Worm (Caenorhabditis elegans) whole organism, L3 larva: ENCODE measurements around the gene R11E3.2.

Source experiments
- R02D3.7 ChIP-seq: fragments of 150-350 bp; optimal IDR thresholded peaks from 2 replicates; lab custom pipeline; 2014; ENCODE audit warnings: missing biosample characterization, missing genetic modification characterization
- ZK546.5 ChIP-seq: sonication (generic microtip); optimal IDR thresholded peaks from 2 replicates; lab custom pipeline; 2017; ENCODE audit warnings: missing biosample characterization, missing genetic modification characterization
- aly-2 ChIP-seq: fragments of 150-350 bp; optimal IDR thresholded peaks from 2 replicates; lab custom pipeline; 2014; ENCODE audit warnings: missing biosample characterization, missing genetic modification characterization
- ama-1 ChIP-seq: fragments of 150-350 bp; optimal IDR thresholded peaks from 2 replicates; lab custom pipeline; 2018
- ceh-16 ChIP-seq: sonication (generic microtip); optimal IDR thresholded peaks from 2 replicates; lab custom pipeline; 2017; ENCODE audit warnings: missing biosample characterization, missing genetic modification characterization
- ceh-28 ChIP-seq: fragments of 150-350 bp; optimal IDR thresholded peaks from 2 replicates; lab custom pipeline; 2014; ENCODE audit warnings: missing biosample characterization, missing genetic modification reagents, missing genetic modification characterization
- ceh-82 ChIP-seq: fragments of 150-350 bp; optimal IDR thresholded peaks from 2 replicates; lab custom pipeline; 2014; ENCODE audit warnings: missing biosample characterization, missing genetic modification characterization
- ceh-9 ChIP-seq: sonication (generic microtip); optimal IDR thresholded peaks from 2 replicates; lab custom pipeline; 2018; ENCODE audit warnings: missing biosample characterization, missing genetic modification characterization
- daf-12 ChIP-seq: fragments of 150-350 bp; optimal IDR thresholded peaks from 2 replicates; lab custom pipeline; 2014; ENCODE audit warnings: missing biosample characterization, missing genetic modification reagents, missing genetic modification characterization
- egl-27 ChIP-seq: sonication (generic microtip); optimal IDR thresholded peaks from 4 replicates; lab custom pipeline; 2017; ENCODE audit warnings: missing biosample characterization, missing genetic modification reagents, missing genetic modification characterization
- egl-5 ChIP-seq: fragments of 150-350 bp; optimal IDR thresholded peaks from 2 replicates; lab custom pipeline; 2017; ENCODE audit warnings: missing biosample characterization, missing genetic modification reagents, missing genetic modification characterization, inconsistent platforms
- elt-1 ChIP-seq: fragments of 150-350 bp; optimal IDR thresholded peaks from 2 replicates; lab custom pipeline; 2014; ENCODE audit warnings: missing biosample characterization, missing genetic modification characterization
- elt-2 ChIP-seq: sonication (generic microtip); optimal IDR thresholded peaks from 2 replicates; lab custom pipeline; 2016; ENCODE audit warnings: missing genetic modification reagents, mild to moderate bottlenecking, missing genetic modification characterization, missing compliant biosample characterization
- elt-3 ChIP-seq, 3 experiments: fragments of 150-350 bp in 1 of 3; sonication (generic microtip) in 2 of 3; optimal IDR thresholded peaks; 2 replicates in 2 of 3; 4 replicates in 1 of 3; lab custom pipeline; 2014 to 2017; ENCODE audit warnings: missing biosample characterization in 3 of 3, missing genetic modification characterization in 3 of 3
- eor-1 ChIP-seq, 2 experiments: fragments of 150-350 bp; optimal IDR thresholded peaks; 2 replicates each; lab custom pipeline; 2014 to 2018; ENCODE audit warnings: missing biosample characterization in 2 of 2, missing genetic modification characterization in 2 of 2
- fkh-10 ChIP-seq: sonication (generic microtip); optimal IDR thresholded peaks from 2 replicates; lab custom pipeline; 2017; ENCODE audit warnings: missing biosample characterization, missing genetic modification reagents, missing genetic modification characterization
- fkh-2 ChIP-seq: fragments of 150-350 bp; optimal IDR thresholded peaks from 2 replicates; lab custom pipeline; 2014; ENCODE audit warnings: missing biosample characterization, missing genetic modification reagents, missing genetic modification characterization
- fos-1 ChIP-seq: fragments of 150-350 bp; optimal IDR thresholded peaks from 2 replicates; lab custom pipeline; 2014; ENCODE audit warnings: missing biosample characterization, missing genetic modification characterization
- hmg-11 ChIP-seq: sonication (generic microtip); optimal IDR thresholded peaks from 2 replicates; lab custom pipeline; 2016; ENCODE audit warnings: missing genetic modification characterization, missing compliant biosample characterization
- jun-1 ChIP-seq: fragments of 150-350 bp; optimal IDR thresholded peaks from 2 replicates; lab custom pipeline; 2014; ENCODE audit warnings: missing biosample characterization, missing genetic modification reagents, missing genetic modification characterization
- lin-15B ChIP-seq: fragments of 150-350 bp; optimal IDR thresholded peaks from 2 replicates; lab custom pipeline; 2014; ENCODE audit warnings: missing biosample characterization, missing genetic modification characterization
- lin-39 ChIP-seq: fragments of 150-350 bp; optimal IDR thresholded peaks from 2 replicates; lab custom pipeline; 2018; ENCODE audit warnings: missing biosample characterization, missing genetic modification reagents, missing genetic modification characterization
- lsy-12 ChIP-seq: sonication (generic microtip); optimal IDR thresholded peaks from 2 replicates; lab custom pipeline; 2016; ENCODE audit warnings: mild to moderate bottlenecking, missing genetic modification characterization, missing compliant biosample characterization
- mdl-1 ChIP-seq: fragments of 150-350 bp; optimal IDR thresholded peaks from 2 replicates; lab custom pipeline; 2014; ENCODE audit warnings: missing biosample characterization, missing genetic modification characterization
- mml-1 ChIP-seq: fragments of 150-350 bp; sonication (generic microtip); optimal IDR thresholded peaks from 3 replicates; lab custom pipeline; 2014; ENCODE audit warnings: missing biosample characterization, missing genetic modification characterization
- nfya-1 ChIP-seq: sonication (generic microtip); optimal IDR thresholded peaks from 2 replicates; lab custom pipeline; 2017; ENCODE audit warnings: missing genetic modification characterization, mild to moderate bottlenecking, missing compliant biosample characterization, antibody characterized with exemption, moderate library complexity; ENCODE audit not compliant: insufficient read depth
- nhr-11 ChIP-seq: fragments of 150-350 bp; optimal IDR thresholded peaks from 2 replicates; lab custom pipeline; 2014; ENCODE audit warnings: missing biosample characterization, missing genetic modification characterization
- nhr-12 ChIP-seq: fragments of 150-350 bp; optimal IDR thresholded peaks from 2 replicates; lab custom pipeline; 2014; ENCODE audit warnings: missing biosample characterization, missing genetic modification characterization
- nhr-23 ChIP-seq: fragments of 150-350 bp; optimal IDR thresholded peaks from 2 replicates; lab custom pipeline; 2014; ENCODE audit warnings: missing biosample characterization, missing genetic modification reagents, missing genetic modification characterization
- nhr-237 ChIP-seq: fragments of 150-350 bp; optimal IDR thresholded peaks from 2 replicates; lab custom pipeline; 2014; ENCODE audit warnings: missing biosample characterization, missing genetic modification characterization
- nhr-25 ChIP-seq: sonication (generic microtip); optimal IDR thresholded peaks from 2 replicates; lab custom pipeline; 2017; ENCODE audit warnings: missing biosample characterization, missing genetic modification characterization
- nhr-28 ChIP-seq: fragments of 150-350 bp; optimal IDR thresholded peaks from 2 replicates; lab custom pipeline; 2014; ENCODE audit warnings: missing biosample characterization, missing genetic modification characterization
- nhr-43 ChIP-seq: sonication (generic microtip); optimal IDR thresholded peaks from 2 replicates; lab custom pipeline; 2016; ENCODE audit warnings: mild to moderate bottlenecking, missing genetic modification characterization, missing compliant biosample characterization; ENCODE audit not compliant: poor library complexity, severe bottlenecking
- nhr-67 ChIP-seq: fragments of 150-350 bp; optimal IDR thresholded peaks from 2 replicates; lab custom pipeline; 2014; ENCODE audit warnings: missing biosample characterization, missing genetic modification characterization
- nhr-76 ChIP-seq: fragments of 150-350 bp; sonication (generic microtip); optimal IDR thresholded peaks from 5 replicates; lab custom pipeline; 2014; ENCODE audit warnings: missing biosample characterization, missing genetic modification characterization
- nhr-77 ChIP-seq: fragments of 150-350 bp; optimal IDR thresholded peaks from 2 replicates; lab custom pipeline; 2014; ENCODE audit warnings: missing biosample characterization, missing genetic modification characterization
- pha-4 ChIP-seq: fragments of 150-350 bp; optimal IDR thresholded peaks from 2 replicates; lab custom pipeline; 2014; ENCODE audit warnings: missing biosample characterization, missing genetic modification reagents, missing genetic modification characterization
- pqm-1 ChIP-seq: fragments of 150-350 bp; optimal IDR thresholded peaks from 2 replicates; lab custom pipeline; 2017; ENCODE audit warnings: missing biosample characterization, missing genetic modification characterization, inconsistent platforms
- sea-2 ChIP-seq: fragments of 150-350 bp; sonication (generic microtip); optimal IDR thresholded peaks from 4 replicates; lab custom pipeline; 2014; ENCODE audit warnings: missing biosample characterization, missing genetic modification reagents, missing genetic modification characterization
- skn-1 ChIP-seq: fragments of 150-350 bp; optimal IDR thresholded peaks from 2 replicates; lab custom pipeline; 2014; ENCODE audit warnings: missing biosample characterization, missing genetic modification characterization
- snpc-4 ChIP-seq: fragments of 150-350 bp; optimal IDR thresholded peaks from 2 replicates; lab custom pipeline; 2014; ENCODE audit warnings: missing biosample characterization, missing genetic modification characterization
- tbx-2 ChIP-seq: sonication (generic microtip); optimal IDR thresholded peaks from 2 replicates; lab custom pipeline; 2016; ENCODE audit warnings: mild to moderate bottlenecking, missing genetic modification characterization, missing compliant biosample characterization
- unc-39 ChIP-seq: sonication (generic microtip); optimal IDR thresholded peaks from 4 replicates; lab custom pipeline; 2017; ENCODE audit warnings: missing biosample characterization, missing genetic modification characterization
- unc-62 ChIP-seq: fragments of 150-350 bp; sonication (generic microtip); optimal IDR thresholded peaks from 4 replicates; lab custom pipeline; 2014; ENCODE audit warnings: missing biosample characterization, missing genetic modification reagents, missing genetic modification characterization
- zag-1 ChIP-seq: fragments of 150-350 bp; optimal IDR thresholded peaks from 2 replicates; lab custom pipeline; 2014; ENCODE audit warnings: missing biosample characterization, missing genetic modification characterization
- ztf-11 ChIP-seq: fragments of 150-350 bp; optimal IDR thresholded peaks from 2 replicates; lab custom pipeline; 2014; ENCODE audit warnings: missing biosample characterization, missing genetic modification characterization
- ztf-4 ChIP-seq: fragments of 150-350 bp; optimal IDR thresholded peaks from 2 replicates; lab custom pipeline; 2014; ENCODE audit warnings: missing biosample characterization, missing genetic modification characterization

Gene R11E3.2

ce11 chrIV:4810377-4810984 lies 38.6 kb downstream of the R11E3.2 start, which contains the start of gene eif-1.A:
TSS of gene eif-1.A (plus strand) at chrIV:4810934.
- TF ChIP-seq zag-1 (tag; lab: Kevin White, UChicago), result no peak
- peak; percentile 63 for TF ChIP-seq nhr-23
- no peak for TF ChIP-seq nhr-76 (tag; lab: Kevin White, UChicago)
- no peak for TF ChIP-seq egl-5 (tag; lab: Kevin White, UChicago)
- TF ChIP-seq nhr-237, result no peak
- TF ChIP-seq nhr-25, result no peak
- TF ChIP-seq nhr-11, result no peak
- TF ChIP-seq fos-1, result no peak
- no peak for TF ChIP-seq ama-1 (lab: Kevin White, UChicago)
- no peak for TF ChIP-seq nhr-28
- peak; percentile 8 for TF ChIP-seq pqm-1 (tag; lab: Kevin White, UChicago)
- no peak for TF ChIP-seq ztf-4 (tag; lab: Kevin White, UChicago)
- no peak for TF ChIP-seq mdl-1 (tag; lab: Kevin White, UChicago)
- peak; percentile 77 for TF ChIP-seq nfya-1 (tag; lab: Kevin White, UChicago)
- TF ChIP-seq daf-12, result no peak
- no peak for TF ChIP-seq mml-1 (tag; lab: Kevin White, UChicago)
- no peak for TF ChIP-seq elt-1 (tag; lab: Kevin White, UChicago)
- no peak for TF ChIP-seq skn-1
- TF ChIP-seq snpc-4 (tag; lab: Kevin White, UChicago), result peak; percentile 79
- TF ChIP-seq fkh-2 (tag; lab: Kevin White, UChicago), result no peak
- TF ChIP-seq eor-1 (tag; optimal IDR thresholded peaks at IDR 0.05; lab: Kevin White, UChicago), result no peak
- TF ChIP-seq ceh-28 (tag; lab: Kevin White, UChicago), result no peak
- TF ChIP-seq elt-3 (tag; optimal IDR thresholded peaks at IDR 0.05; lab: Kevin White, UChicago), result no peak
- no peak for TF ChIP-seq pha-4 (tag; lab: Kevin White, UChicago)
- TF ChIP-seq nhr-12 (tag; lab: Kevin White, UChicago), result no peak
- TF ChIP-seq aly-2 (tag; lab: Kevin White, UChicago), result no peak
- no peak for TF ChIP-seq ZK546.5 (tag; lab: Kevin White, UChicago)
- TF ChIP-seq unc-39 (tag; lab: Kevin White, UChicago), result no peak
- no peak for TF ChIP-seq nhr-77
- no peak for TF ChIP-seq fkh-10 (GFP tag; lab: Kevin White, UChicago)
- no peak for TF ChIP-seq ceh-16 (tag; lab: Kevin White, UChicago)
- no peak for TF ChIP-seq unc-62 (GFP tag; lab: Kevin White, UChicago)
- peak; percentile 72 for TF ChIP-seq lin-39
- TF ChIP-seq egl-27 (tag; lab: Kevin White, UChicago), result no peak
- no peak for TF ChIP-seq tbx-2 (tag; lab: Kevin White, UChicago)
- TF ChIP-seq ztf-11 (tag; lab: Kevin White, UChicago), result no peak
- TF ChIP-seq ceh-82 (tag; lab: Kevin White, UChicago), result no peak
- TF ChIP-seq elt-2 (tag; lab: Kevin White, UChicago), result peak; percentile 11
- TF ChIP-seq lsy-12 (tag; lab: Kevin White, UChicago), result no peak
- peak; percentile 77 for TF ChIP-seq hmg-11 (tag; lab: Kevin White, UChicago)
- TF ChIP-seq jun-1 (tag; lab: Kevin White, UChicago), result no peak
- no peak for TF ChIP-seq ceh-9
- TF ChIP-seq sea-2 (GFP tag; lab: Kevin White, UChicago), result no peak
- peak; percentile 27 for TF ChIP-seq nhr-43 (tag; lab: Kevin White, UChicago)
- TF ChIP-seq lin-15B (tag; lab: Kevin White, UChicago), result peak; percentile 74
- peak; percentile 39 for TF ChIP-seq R02D3.7
- TF ChIP-seq nhr-67 (tag; lab: Kevin White, UChicago), result no peak
- TF ChIP-seq, all 47 proteins: peak for 10
